Worm (Caenorhabditis elegans) whole organism, early embryonic: ENCODE results near the gene uda-1.

Experiments used
- B0310.2 ChIP-seq: sonication (generic microtip); optimal IDR thresholded peaks from 2 replicates; lab custom pipeline; 2016; ENCODE audit warnings: mild to moderate bottlenecking, missing genetic modification characterization, missing compliant biosample characterization
- F13C5.2 ChIP-seq: sonication (generic microtip); optimal IDR thresholded peaks from 2 replicates; lab custom pipeline; 2017; ENCODE audit warnings: mild to moderate bottlenecking, missing genetic modification characterization, inconsistent platforms, missing compliant biosample characterization
- aly-1 ChIP-seq: sonication (generic microtip); optimal IDR thresholded peaks from 2 replicates; lab custom pipeline; 2016; ENCODE audit warnings: missing genetic modification characterization, missing compliant biosample characterization
- ama-1 ChIP-seq: fragments of 150-350 bp; optimal IDR thresholded peaks from 2 replicates; lab custom pipeline; 2014
- ceh-13 ChIP-seq: fragments of 200-800 bp; sonication (Bioruptor generic); optimal IDR thresholded peaks from 2 replicates; lab custom pipeline; 2018; ENCODE audit warnings: mild to moderate bottlenecking, missing genetic modification characterization, missing compliant biosample characterization
- ceh-36 ChIP-seq: sonication (generic microtip); optimal IDR thresholded peaks from 2 replicates; lab custom pipeline; 2016; ENCODE audit warnings: missing genetic modification characterization, inconsistent platforms, missing compliant biosample characterization
- ets-7 ChIP-seq: sonication (generic microtip); optimal IDR thresholded peaks from 2 replicates; lab custom pipeline; 2016; ENCODE audit warnings: missing genotype, missing genetic modification characterization, missing compliant biosample characterization
- flt-1 ChIP-seq: fragments of 200-800 bp; sonication (Bioruptor generic); IDR thresholded peaks from 2 replicates; pipeline ENCODE4 v1.3.6; 2022; ENCODE audit warnings: missing genetic modification characterization, missing compliant biosample characterization
- hmbx-1 ChIP-seq: sonication (generic microtip); optimal IDR thresholded peaks from 2 replicates; lab custom pipeline; 2016; ENCODE audit warnings: mild to moderate bottlenecking, missing genetic modification characterization, missing compliant biosample characterization
- hmg-4 ChIP-seq: fragments of 200-800 bp; sonication (Bioruptor generic); optimal IDR thresholded peaks from 2 replicates; lab custom pipeline; 2018; ENCODE audit warnings: mild to moderate bottlenecking, missing genetic modification characterization, missing compliant biosample characterization
- hnd-1 ChIP-seq: sonication (generic microtip); optimal IDR thresholded peaks from 2 replicates; lab custom pipeline; 2016; ENCODE audit warnings: missing genetic modification characterization, missing compliant biosample characterization
- pes-1 ChIP-seq: fragments of 200-800 bp; sonication (Bioruptor generic); IDR thresholded peaks from 2 replicates; pipeline ENCODE4 v1.3.6; 2022; ENCODE audit warnings: missing genetic modification reagents, missing genetic modification characterization, missing compliant biosample characterization
- scrt-1 ChIP-seq: fragments of 200-800 bp; sonication (Bioruptor generic); IDR thresholded peaks from 2 replicates; pipeline ENCODE4 v1.3.6; 2022; ENCODE audit warnings: missing genetic modification characterization, missing compliant biosample characterization
- sea-1 ChIP-seq: fragments of 200-800 bp; sonication (Bioruptor generic); conservative IDR thresholded peaks from 2 replicates; pipeline ENCODE4 v1.3.6; 2022; ENCODE audit warnings: missing genetic modification characterization, missing compliant biosample characterization
- tbx-11 ChIP-seq: fragments of 200-800 bp; sonication (Bioruptor generic); IDR thresholded peaks from 2 replicates; pipeline ENCODE4 v1.3.6; 2022; ENCODE audit warnings: missing genetic modification characterization, missing compliant biosample characterization
- tbx-37 ChIP-seq: fragments of 200-800 bp; sonication (Bioruptor generic); conservative IDR thresholded peaks from 2 replicates; pipeline ENCODE4 v1.3.6; 2022; ENCODE audit warnings: missing genetic modification reagents, missing genetic modification characterization, missing compliant biosample characterization
- tra-4 ChIP-seq: sonication (generic microtip); optimal IDR thresholded peaks from 2 replicates; lab custom pipeline; 2017; ENCODE audit warnings: missing genetic modification characterization, missing compliant biosample characterization

The uda-1 gene

DNA sequence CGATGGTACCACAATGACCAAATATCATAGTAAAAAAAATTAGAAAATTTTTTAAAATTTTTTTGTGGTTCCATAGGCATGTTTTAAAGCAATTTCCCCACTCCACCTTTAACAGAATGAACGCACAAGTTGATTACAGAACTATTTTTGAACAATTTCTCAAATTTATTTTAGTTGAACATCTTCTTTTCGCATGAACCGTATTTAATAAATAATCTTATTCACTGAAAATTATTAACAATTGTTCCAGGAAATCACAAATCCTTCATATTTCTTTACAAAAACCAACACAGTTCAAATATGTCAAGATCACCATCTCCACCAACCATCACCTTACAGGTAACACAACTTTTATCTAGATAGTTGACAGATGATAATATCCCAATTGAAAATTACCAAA lies 7.1 kb downstream of the uda-1 start, which contains the start of gene lea-1:
Gene lea-1 (plus strand): TSS at position 301 of the 400 bp plus-strand sequence.
- TF ChIP-seq ama-1 (lab: Kevin White, UChicago), result no peak
- TF ChIP-seq pes-1 (GFP tag; lab: Robert Waterston, UW), result no peak
- TF ChIP-seq F13C5.2 (tag; lab: Kevin White, UChicago), result no peak
- no peak for TF ChIP-seq scrt-1
- no peak for TF ChIP-seq tbx-11
- no peak for TF ChIP-seq ceh-13
- TF ChIP-seq ceh-36 (tag; lab: Kevin White, UChicago), result no peak
- no peak for TF ChIP-seq B0310.2 (tag; lab: Kevin White, UChicago)
- no peak for TF ChIP-seq flt-1 (GFP tag; lab: Robert Waterston, UW)
- TF ChIP-seq hmbx-1 (tag; lab: Kevin White, UChicago), result no peak
- no peak for TF ChIP-seq sea-1
- no peak for TF ChIP-seq hnd-1
- no peak for TF ChIP-seq hmg-4
- no peak for TF ChIP-seq ets-7
- no peak for TF ChIP-seq tra-4
- no peak for TF ChIP-seq tbx-37 (GFP tag; lab: Robert Waterston, UW)

DNA sequence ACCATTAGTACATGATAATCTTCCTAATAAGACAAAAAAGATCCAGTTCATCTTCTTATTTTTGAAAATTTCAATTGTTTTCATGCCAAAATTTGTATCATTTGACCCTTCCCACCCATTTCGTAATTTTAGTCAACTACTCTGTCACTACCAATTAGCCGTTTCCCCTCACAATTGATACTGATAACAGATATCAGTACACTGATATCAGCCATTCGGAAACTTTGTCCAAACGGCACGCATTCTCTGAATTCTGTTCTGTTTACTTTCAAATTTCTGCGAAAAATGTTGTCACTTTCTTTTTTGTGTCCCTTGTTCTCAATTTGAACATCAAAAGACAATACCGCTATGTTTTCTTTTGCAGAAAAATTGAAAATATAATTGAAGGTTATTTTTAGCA lies 8.1 kb downstream of the uda-1 start:
- no peak for TF ChIP-seq hmg-4
- no peak for TF ChIP-seq tbx-11
- TF ChIP-seq aly-1 (tag; lab: Kevin White, UChicago), result no peak
- no peak for TF ChIP-seq F13C5.2 (tag; lab: Kevin White, UChicago)
- no peak for TF ChIP-seq tbx-37 (GFP tag; lab: Robert Waterston, UW)
- no peak for TF ChIP-seq ets-7
- TF ChIP-seq scrt-1, result no peak
- TF ChIP-seq ama-1 (lab: Kevin White, UChicago), result no peak
- TF ChIP-seq flt-1 (GFP tag; lab: Robert Waterston, UW), result no peak
- no peak for TF ChIP-seq tra-4
- TF ChIP-seq hnd-1, result no peak
- TF ChIP-seq hmbx-1 (tag; lab: Kevin White, UChicago), result no peak
- TF ChIP-seq ceh-36 (tag; lab: Kevin White, UChicago), result no peak
- TF ChIP-seq pes-1 (GFP tag; lab: Robert Waterston, UW), result no peak
- TF ChIP-seq ceh-13, result no peak
- TF ChIP-seq B0310.2 (tag; lab: Kevin White, UChicago), result no peak
- TF ChIP-seq sea-1, result no peak

DNA sequence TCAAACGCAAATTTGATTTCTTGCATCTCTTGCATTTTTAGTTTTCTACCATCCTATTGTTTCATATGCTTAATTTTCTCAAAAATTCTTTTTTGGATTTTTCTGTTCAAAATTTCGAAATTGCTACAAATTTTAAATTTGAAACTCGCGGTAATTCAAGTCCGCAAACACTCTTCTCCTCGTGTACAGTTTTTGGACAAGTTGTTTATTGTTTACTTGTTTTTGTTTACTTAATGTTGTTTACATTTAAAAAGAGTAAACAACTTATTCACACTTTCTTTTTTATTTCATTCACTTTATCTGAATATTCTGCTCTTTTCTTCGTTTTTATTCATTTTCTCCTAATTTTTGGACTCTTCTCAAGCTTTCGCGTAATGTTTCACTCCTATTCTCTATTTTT lies 13.7 kb downstream of the uda-1 start:
- no peak for TF ChIP-seq F13C5.2 (tag; lab: Kevin White, UChicago)

DNA sequence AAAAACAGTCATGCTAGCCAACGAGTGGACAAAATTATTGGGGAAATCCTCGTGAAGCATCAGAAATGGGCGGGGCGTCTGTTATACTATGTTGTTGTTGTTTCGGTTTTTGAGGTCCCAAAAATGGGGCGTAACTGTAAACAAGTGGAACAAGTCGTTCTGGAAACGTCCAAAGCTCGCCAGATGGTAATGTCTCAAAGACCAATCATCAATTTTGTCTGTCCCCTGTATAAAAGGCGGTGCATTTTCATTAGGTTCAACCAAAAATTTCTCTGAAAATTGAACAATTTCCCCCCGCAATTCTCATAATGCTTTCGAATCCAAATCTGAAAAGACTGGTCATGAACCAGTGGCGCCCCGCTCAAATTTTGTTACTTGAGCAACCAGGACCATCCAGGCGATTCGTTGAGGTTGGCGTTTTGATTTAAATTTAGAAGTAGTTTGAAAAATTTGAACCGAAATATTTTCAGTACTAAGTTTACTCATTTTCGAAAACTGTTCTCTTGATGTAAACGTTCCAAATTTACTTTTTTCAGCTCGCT lies 14.6 kb downstream of the uda-1 start:
- TF ChIP-seq pes-1 (GFP tag; lab: Robert Waterston, UW) (no peak), scrt-1 (no peak), flt-1 (GFP tag; lab: Robert Waterston, UW) (no peak), ceh-13 (no peak), ceh-36 (tag; lab: Kevin White, UChicago) (no peak), hmg-4 (no peak), aly-1 (tag; lab: Kevin White, UChicago) (no peak), hmbx-1 (tag; lab: Kevin White, UChicago) (no peak), tbx-11 (no peak), ama-1 (lab: Kevin White, UChicago) (no peak), hnd-1 (no peak), tra-4 (no peak), ets-7 (no peak), F13C5.2 (tag; lab: Kevin White, UChicago) (no peak), B0310.2 (tag; lab: Kevin White, UChicago) (no peak), tbx-37 (GFP tag; lab: Robert Waterston, UW) (no peak), sea-1 (no peak)

DNA sequence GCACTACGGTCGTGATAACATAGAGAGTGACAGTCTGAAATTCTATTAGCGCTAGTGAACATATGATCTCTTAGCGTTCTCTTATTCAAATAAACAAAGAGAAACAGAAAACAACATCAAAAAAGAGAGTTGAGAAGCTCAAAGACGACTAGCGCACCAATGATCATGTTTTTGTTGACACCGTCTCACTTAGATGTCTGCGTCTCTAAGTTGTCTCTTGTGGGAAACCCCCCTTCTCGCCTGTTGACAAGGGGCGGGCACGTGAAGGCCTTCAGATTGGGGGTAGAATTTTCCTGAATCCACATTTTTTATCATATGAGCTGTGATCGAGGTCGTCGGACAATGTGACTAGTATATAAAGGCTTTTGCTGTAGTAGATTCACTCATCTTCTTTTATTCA lies 15.4 kb downstream of the uda-1 start:
- TF ChIP-seq flt-1 (GFP tag; lab: Robert Waterston, UW), result no peak
- no peak for TF ChIP-seq aly-1 (tag; lab: Kevin White, UChicago)
- no peak for TF ChIP-seq sea-1
- no peak for TF ChIP-seq ama-1 (lab: Kevin White, UChicago)
- TF ChIP-seq tbx-11, result no peak
- TF ChIP-seq tbx-37 (GFP tag; lab: Robert Waterston, UW), result no peak
- no peak for TF ChIP-seq B0310.2 (tag; lab: Kevin White, UChicago)
- no peak for TF ChIP-seq hnd-1
- TF ChIP-seq ceh-13, result no peak
- no peak for TF ChIP-seq pes-1 (GFP tag; lab: Robert Waterston, UW)

DNA sequence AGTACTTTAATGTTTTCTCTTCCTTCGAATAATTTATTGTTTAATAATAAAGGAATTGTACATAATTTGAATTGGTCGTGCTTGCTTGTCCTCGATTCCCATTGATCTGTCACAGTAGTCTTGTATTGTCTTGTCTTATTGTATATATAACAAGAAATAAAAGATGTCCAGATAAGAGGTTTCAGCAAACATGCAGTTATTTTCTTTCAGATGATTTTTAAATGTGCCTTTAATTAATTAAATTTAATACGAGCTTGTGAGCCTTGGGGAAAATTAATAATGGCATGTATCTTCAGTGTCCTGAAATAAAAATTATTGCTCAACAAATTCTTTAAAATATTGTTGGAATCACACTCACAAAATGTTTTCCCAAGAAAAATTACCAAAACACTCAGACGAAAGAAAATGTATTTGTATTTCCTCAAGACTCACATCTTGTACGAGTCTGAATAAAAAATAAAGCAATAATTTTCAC lies 18.5 kb downstream of the uda-1 start:
- TF ChIP-seq tbx-11 (no peak), aly-1 (tag; lab: Kevin White, UChicago) (no peak), tra-4 (no peak), tbx-37 (GFP tag; lab: Robert Waterston, UW) (no peak), scrt-1 (no peak), ama-1 (lab: Kevin White, UChicago) (no peak), sea-1 (no peak), ets-7 (no peak), ceh-36 (tag; lab: Kevin White, UChicago) (no peak), hmg-4 (no peak), pes-1 (GFP tag; lab: Robert Waterston, UW) (no peak), B0310.2 (tag; lab: Kevin White, UChicago) (no peak), F13C5.2 (tag; lab: Kevin White, UChicago) (no peak), flt-1 (GFP tag; lab: Robert Waterston, UW) (no peak), hmbx-1 (tag; lab: Kevin White, UChicago) (no peak), ceh-13 (no peak), hnd-1 (no peak)

DNA sequence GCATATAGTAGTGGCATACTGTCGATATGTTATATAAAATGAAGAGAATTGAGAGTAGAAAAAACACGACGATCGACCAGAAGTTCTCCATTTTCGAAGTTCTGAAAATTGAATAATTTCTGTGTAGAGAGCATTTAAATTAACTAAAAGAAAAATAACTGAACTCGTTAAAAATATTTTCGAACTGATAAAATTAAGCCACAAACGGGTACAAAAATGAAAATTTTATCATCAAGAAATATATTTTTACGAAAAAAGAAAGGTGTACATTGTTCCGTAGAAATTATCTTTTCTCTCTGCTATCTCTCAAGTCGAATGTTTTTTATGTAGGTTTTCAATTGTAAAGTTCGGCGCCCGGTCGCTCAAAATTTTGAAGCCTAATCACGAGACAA lies 26.4 kb downstream of the uda-1 start, which contains the start of gene acl-2:
Gene acl-2 (minus strand): TSS at position 101 of the 392 bp plus-strand sequence.
- TF ChIP-seq tbx-37 (GFP tag; lab: Robert Waterston, UW) (no peak), ceh-36 (tag; lab: Kevin White, UChicago) (no peak), B0310.2 (tag; lab: Kevin White, UChicago) (no peak), ceh-13 (no peak), tbx-11 (no peak), hnd-1 (no peak), hmbx-1 (tag; lab: Kevin White, UChicago) (no peak)
